Fruit fly (Drosophila melanogaster) whole organism, embryonic: ENCODE measurements around the gene Cyt-c1.

Experiments used
- BEAF-32 ChIP-seq: fragments of 200-800 bp; sonication (Bioruptor generic); optimal IDR thresholded peaks from 3 replicates; lab custom pipeline; 2017; ENCODE audit warnings: missing biosample characterization, missing genetic modification characterization, mild to moderate bottlenecking, moderate library complexity, missing genetic modification reagents
- BtbVII ChIP-seq: fragments of 200-800 bp; sonication (Bioruptor generic); optimal IDR thresholded peaks from 3 replicates; lab custom pipeline; 2017; ENCODE audit warnings: missing biosample characterization, mild to moderate bottlenecking, missing genetic modification characterization
- CG12219 ChIP-seq: fragments of 200-800 bp; sonication (Bioruptor generic); optimal IDR thresholded peaks from 3 replicates; lab custom pipeline; 2018; ENCODE audit warnings: missing biosample characterization, mild to moderate bottlenecking, missing genetic modification characterization
- CG2875 ChIP-seq: fragments of 200-800 bp; sonication (Bioruptor generic); optimal IDR thresholded peaks from 2 replicates; lab custom pipeline; 2017; ENCODE audit warnings: missing biosample characterization, mild to moderate bottlenecking, missing genetic modification characterization, missing genetic modification reagents
- CG4730 ChIP-seq: fragments of 200-800 bp; sonication (Bioruptor generic); IDR thresholded peaks from 2 replicates; pipeline ENCODE4 v1.3.6; 2022; ENCODE audit warnings: missing biosample characterization, missing genetic modification characterization
- CG9437 ChIP-seq: fragments of 200-800 bp; sonication (Bioruptor generic); optimal IDR thresholded peaks from 2 replicates; lab custom pipeline; 2018; ENCODE audit warnings: missing biosample characterization, mild to moderate bottlenecking, missing genetic modification characterization
- CHES-1-like ChIP-seq: fragments of 200-800 bp; sonication (Bioruptor generic); optimal IDR thresholded peaks from 2 replicates; lab custom pipeline; 2016; ENCODE audit warnings: missing biosample characterization, missing genetic modification characterization
- bbx ChIP-seq: fragments of 200-800 bp; sonication (Bioruptor generic); IDR thresholded peaks from 2 replicates; pipeline ENCODE4 v1.3.6; 2022; ENCODE audit warnings: missing biosample characterization, missing genetic modification characterization; ENCODE audit not compliant: partially characterized antibody
- sima ChIP-seq: fragments of 200-800 bp; sonication (Bioruptor generic); optimal IDR thresholded peaks from 2 replicates; lab custom pipeline; 2016; ENCODE audit warnings: missing biosample characterization, missing genetic modification characterization
- wek ChIP-seq: fragments of 200-800 bp; sonication (Bioruptor generic); optimal IDR thresholded peaks from 3 replicates; lab custom pipeline; 2018; ENCODE audit warnings: missing biosample characterization, mild to moderate bottlenecking, missing genetic modification characterization, moderate library complexity

DNA sequence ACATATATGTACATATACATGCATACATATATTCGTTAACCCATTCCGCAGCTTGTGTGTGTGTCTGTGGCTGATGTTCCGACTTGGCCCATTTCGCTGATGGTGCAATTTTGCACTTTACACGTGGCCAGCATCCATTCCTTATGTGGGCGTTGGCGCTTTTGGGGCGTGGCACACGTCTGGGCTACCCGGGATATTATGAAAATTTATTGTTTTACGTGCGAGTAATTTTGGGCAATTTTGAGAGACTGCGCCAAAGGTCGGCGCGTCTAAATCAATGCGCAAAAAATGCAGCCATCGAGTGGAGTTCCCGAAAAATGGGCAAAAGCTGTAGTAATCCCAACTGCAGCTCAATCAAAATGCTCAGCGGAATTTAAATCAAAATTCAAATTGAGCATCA, 12.0 kb downstream of the Cyt-c1 start:
- no peak for TF ChIP-seq CG2875 (GFP tag; lab: Kevin White, UChicago)
- no peak for TF ChIP-seq sima
- no peak for TF ChIP-seq bbx (GFP tag; lab: Robert Waterston, UW)
- no peak for TF ChIP-seq BtbVII (GFP tag; lab: Kevin White, UChicago)
- no peak for TF ChIP-seq wek (GFP tag; lab: Kevin White, UChicago)
- TF ChIP-seq CG12219 (GFP tag; lab: Kevin White, UChicago) = no peak
- TF ChIP-seq CG9437 (GFP tag; lab: Kevin White, UChicago) = no peak
- TF ChIP-seq BEAF-32 = no peak
- no peak for TF ChIP-seq CHES-1-like (GFP tag; lab: Kevin White, UChicago)
- TF ChIP-seq CG4730 (GFP tag; lab: Robert Waterston, UW) = no peak
